Fruit fly (Drosophila melanogaster): Measurements from ENCODE around the gene CG31198.

- TF ChIP-seq h (optimal IDR thresholded peaks at IDR 0.05) = no peak
- TF ChIP-seq insv (optimal IDR thresholded peaks at IDR 0.05) = no peak
- TF ChIP-seq Sin3A (optimal IDR thresholded peaks at IDR 0.05) = no peak
- no peak for TF ChIP-seq psq (optimal IDR thresholded peaks at IDR 0.05)
- no peak for TF ChIP-seq Myc (optimal IDR thresholded peaks at IDR 0.05)
- TF ChIP-seq ttk (optimal IDR thresholded peaks at IDR 0.05) = no peak
Observed at dm6 chr3R:21736749-21737148, 17.4 kb upstream of the CG31198 start, which contains the start of gene CG42869.

All from Kc167 (cell line).